Worm (Caenorhabditis elegans): ENCODE data around the gene F36F12.2.

The F36F12.2 gene

ce11 chrV:2072807-2073206 lies 22.3 kb downstream of the F36F12.2 start, which contains the start of gene Y40B10A.9:
Gene Y40B10A.9 (minus strand): TSS chrV:2072907.
- TF ChIP-seq ceh-31 (tag; optimal IDR thresholded peaks at IDR 0.05) (no peak), ceh-22 (tag; optimal IDR thresholded peaks at IDR 0.05) (no peak), tbx-7 (tag; optimal IDR thresholded peaks at IDR 0.05) (no peak), ceh-2 (tag; optimal IDR thresholded peaks at IDR 0.05) (no peak), hlh-6 (tag; optimal IDR thresholded peaks at IDR 0.05) (no peak), pag-3 (tag; optimal IDR thresholded peaks at IDR 0.05; ENCODE audit: borderline replicate concordance) (no peak), fax-1 (tag; optimal IDR thresholded peaks at IDR 0.05) (no peak)

- TF ChIP-seq ztf-16 (tag; optimal IDR thresholded peaks at IDR 0.05) (no peak), che-1 (tag; optimal IDR thresholded peaks at IDR 0.05) (no peak), tbx-7 (tag; optimal IDR thresholded peaks at IDR 0.05) (no peak), pha-2 (tag; optimal IDR thresholded peaks at IDR 0.05) (no peak), hlh-8 (tag; optimal IDR thresholded peaks at IDR 0.05) (no peak), fkh-10 (GFP tag; optimal IDR thresholded peaks at IDR 0.05) (no peak), rnt-1 (tag; optimal IDR thresholded peaks at IDR 0.05) (no peak), ceh-14 (tag; optimal IDR thresholded peaks at IDR 0.05) (no peak), ceh-22 (tag; optimal IDR thresholded peaks at IDR 0.05) (no peak), hlh-30 (tag; optimal IDR thresholded peaks at IDR 0.05; ENCODE audit: insufficient read depth) (no peak), tbx-2 (tag; optimal IDR thresholded peaks at IDR 0.05) (no peak), unc-3 (GFP tag; conservative IDR thresholded peaks at IDR 0.05) (no peak), unc-3 (tag; optimal IDR thresholded peaks at IDR 0.05) (no peak)
These were observed 26.2 kb downstream of the F36F12.2 start for ce11 chrV:2068728-2069443.

- no peak for TF ChIP-seq nhr-11 (tag; optimal IDR thresholded peaks at IDR 0.05)
- TF ChIP-seq C38D4.7 (GFP tag; optimal IDR thresholded peaks at IDR 0.05): no peak
- no peak for TF ChIP-seq rnt-1 (tag; optimal IDR thresholded peaks at IDR 0.05)
- TF ChIP-seq dmd-4 (tag; optimal IDR thresholded peaks at IDR 0.05; ENCODE audit: borderline replicate concordance): no peak
- no peak for TF ChIP-seq fkh-6 (tag; optimal IDR thresholded peaks at IDR 0.05)
- no peak for TF ChIP-seq fkh-10 (GFP tag; optimal IDR thresholded peaks at IDR 0.05)
- TF ChIP-seq ama-1 (optimal IDR thresholded peaks at IDR 0.05): no peak
These were observed 27.1 kb downstream of the F36F12.2 start, which contains the start of gene lbp-9 for ce11 chrV:2067985-2068499. Gene lbp-9 (plus strand): TSS chrV:2068449.

ce11 chrV:2067419-2067818 lies 27.7 kb downstream of the F36F12.2 start:
- TF ChIP-seq sdc-2 (tag; optimal IDR thresholded peaks at IDR 0.05): no peak

- TF ChIP-seq elt-2 (tag; optimal IDR thresholded peaks at IDR 0.05) (peak; percentile 2), hlh-6 (tag; optimal IDR thresholded peaks at IDR 0.05) (no peak), pag-3 (tag; optimal IDR thresholded peaks at IDR 0.05; ENCODE audit: borderline replicate concordance) (no peak)
These were observed 28.3 kb downstream of the F36F12.2 start, which contains the start of gene nhr-86 for ce11 chrV:2066780-2067179. Gene nhr-86 (minus strand): TSS chrV:2066850.

- TF ChIP-seq fkh-10 (GFP tag; optimal IDR thresholded peaks at IDR 0.05): no peak
- TF ChIP-seq elt-2 (tag; optimal IDR thresholded peaks at IDR 0.05): no peak
- TF ChIP-seq ama-1 (optimal IDR thresholded peaks at IDR 0.05): no peak
- TF ChIP-seq unc-42 (tag; optimal IDR thresholded peaks at IDR 0.05): no peak
- no peak for TF ChIP-seq mec-3 (tag; optimal IDR thresholded peaks at IDR 0.05; ENCODE audit: borderline replicate concordance)
- TF ChIP-seq npax-4 (tag; optimal IDR thresholded peaks at IDR 0.05): no peak
- TF ChIP-seq rnt-1 (tag; optimal IDR thresholded peaks at IDR 0.05): no peak
- TF ChIP-seq elt-4 (tag; optimal IDR thresholded peaks at IDR 0.05): no peak
- TF ChIP-seq T23F11.4 (GFP tag; optimal IDR thresholded peaks at IDR 0.05): no peak
- no peak for TF ChIP-seq ceh-45 (GFP tag; IDR thresholded peaks at IDR 0.05)
- no peak for TF ChIP-seq ceh-31 (tag; optimal IDR thresholded peaks at IDR 0.05)
- no peak for TF ChIP-seq ztf-16 (tag; optimal IDR thresholded peaks at IDR 0.05)
- no peak for TF ChIP-seq ceh-2 (tag; optimal IDR thresholded peaks at IDR 0.05)
- no peak for TF ChIP-seq pros-1 (tag; optimal IDR thresholded peaks at IDR 0.05)
- TF ChIP-seq dve-1 (tag; optimal IDR thresholded peaks at IDR 0.05): no peak
- no peak for TF ChIP-seq ceh-24 (tag; optimal IDR thresholded peaks at IDR 0.05)
- no peak for TF ChIP-seq pat-9 (tag; optimal IDR thresholded peaks at IDR 0.05)
These were observed 37.8 kb downstream of the F36F12.2 start, which contains the start of gene comt-3 for ce11 chrV:2057324-2057723. Gene comt-3 (plus strand): TSS chrV:2057537.

Data from whole organism, late embryonic.